Worm (Caenorhabditis elegans): ENCODE results near the gene irld-62.

ce11 chrV:15323417-15323816, 12.5 kb downstream of the irld-62 start:
- TF ChIP-seq ztf-23 (GFP tag; IDR thresholded peaks at IDR 0.05) (no peak), flt-1 (GFP tag; IDR thresholded peaks at IDR 0.05) (no peak), med-1 (GFP tag; optimal IDR thresholded peaks at IDR 0.05; ENCODE audit: insufficient read depth) (no peak), ztf-29 (GFP tag; IDR thresholded peaks at IDR 0.05) (no peak), tab-1 (GFP tag; IDR thresholded peaks at IDR 0.05) (no peak), klf-2 (GFP tag; conservative IDR thresholded peaks at IDR 0.05) (no peak), T22C8.4 (GFP tag; IDR thresholded peaks at IDR 0.05) (no peak)
